Worm (Caenorhabditis elegans) whole organism, L2 larva: ENCODE results near the gene B0524.6.

Experiments
- C34F6.9 ChIP-seq: fragments of 150-350 bp; optimal IDR thresholded peaks from 2 replicates; lab custom pipeline; 2014; ENCODE audit warnings: missing biosample characterization, missing genetic modification characterization
- F13H6.1 ChIP-seq: sonication (generic microtip); optimal IDR thresholded peaks from 2 replicates; lab custom pipeline; 2016; ENCODE audit warnings: missing genetic modification characterization, missing compliant biosample characterization
- R02D3.7 ChIP-seq: fragments of 150-350 bp; optimal IDR thresholded peaks from 2 replicates; lab custom pipeline; 2014; ENCODE audit warnings: missing biosample characterization, missing genetic modification characterization
- Y55F3AM.14 ChIP-seq: fragments of 200-800 bp; sonication (Bioruptor generic); optimal IDR thresholded peaks from 2 replicates; lab custom pipeline; 2018; ENCODE audit warnings: mild to moderate bottlenecking, missing genetic modification characterization, missing compliant biosample characterization
- ZK546.5 ChIP-seq: sonication (generic microtip); optimal IDR thresholded peaks from 2 replicates; lab custom pipeline; 2017; ENCODE audit warnings: missing biosample characterization, missing genetic modification characterization
- aly-2 ChIP-seq: fragments of 150-350 bp; optimal IDR thresholded peaks from 2 replicates; lab custom pipeline; 2014; ENCODE audit warnings: missing biosample characterization, missing genetic modification characterization
- ama-1 ChIP-seq: fragments of 150-350 bp; optimal IDR thresholded peaks from 2 replicates; lab custom pipeline; 2018; ENCODE audit warnings: inconsistent platforms
- blmp-1 ChIP-seq: sonication (generic microtip); optimal IDR thresholded peaks from 2 replicates; lab custom pipeline; 2017; ENCODE audit warnings: missing genetic modification characterization, mild to moderate bottlenecking, missing compliant biosample characterization, antibody characterized with exemption, moderate library complexity; ENCODE audit not compliant: insufficient read depth
- ceh-16 ChIP-seq: fragments of 150-350 bp; optimal IDR thresholded peaks from 2 replicates; lab custom pipeline; 2014; ENCODE audit warnings: missing biosample characterization, missing genetic modification characterization
- crh-2 ChIP-seq: sonication (generic microtip); optimal IDR thresholded peaks from 2 replicates; lab custom pipeline; 2017; ENCODE audit warnings: missing biosample characterization, missing genetic modification characterization
- egl-27 ChIP-seq: sonication (generic microtip); optimal IDR thresholded peaks from 3 replicates; lab custom pipeline; 2017; ENCODE audit warnings: missing biosample characterization, missing genetic modification reagents, missing genetic modification characterization
- elt-1 ChIP-seq: fragments of 150-350 bp; optimal IDR thresholded peaks from 2 replicates; lab custom pipeline; 2014; ENCODE audit warnings: missing biosample characterization, missing genetic modification characterization
- elt-3 ChIP-seq: sonication (generic microtip); optimal IDR thresholded peaks from 2 replicates; lab custom pipeline; 2017; ENCODE audit warnings: missing biosample characterization, missing genetic modification characterization
- fos-1 ChIP-seq: fragments of 150-350 bp; optimal IDR thresholded peaks from 2 replicates; lab custom pipeline; 2014; ENCODE audit warnings: missing biosample characterization, missing genetic modification characterization
- lin-11 ChIP-seq: fragments of 150-350 bp; sonication (generic microtip); optimal IDR thresholded peaks from 2 replicates; lab custom pipeline; 2014; ENCODE audit warnings: missing biosample characterization, missing genetic modification characterization, inconsistent platforms, mixed read lengths
- lin-13 ChIP-seq: fragments of 150-350 bp; optimal IDR thresholded peaks from 2 replicates; lab custom pipeline; 2014; ENCODE audit warnings: missing biosample characterization, missing genetic modification reagents, missing genetic modification characterization
- lin-39 ChIP-seq: fragments of 150-350 bp; optimal IDR thresholded peaks from 2 replicates; lab custom pipeline; 2014; ENCODE audit warnings: missing biosample characterization, missing genetic modification reagents, missing genetic modification characterization
- lsy-2 ChIP-seq, 2 experiments: fragments of 150-350 bp in 1 of 2; sonication (generic microtip) in 1 of 2; optimal IDR thresholded peaks; 2 replicates each; lab custom pipeline; 2014 to 2017; ENCODE audit warnings: missing biosample characterization in 2 of 2, missing genetic modification characterization in 2 of 2
- mab-5 ChIP-seq: fragments of 150-350 bp; optimal IDR thresholded peaks from 2 replicates; lab custom pipeline; 2014; ENCODE audit warnings: missing biosample characterization, missing genetic modification characterization
- mbf-1 ChIP-seq: sonication (generic microtip); optimal IDR thresholded peaks from 2 replicates; lab custom pipeline; 2017; ENCODE audit warnings: missing biosample characterization, missing genetic modification characterization
- mdl-1 ChIP-seq, 2 experiments: fragments of 150-350 bp in 1 of 2; sonication (generic microtip) in 1 of 2; optimal IDR thresholded peaks; 2 replicates each; lab custom pipeline; 2017; ENCODE audit warnings: missing biosample characterization in 2 of 2, missing genetic modification characterization in 2 of 2
- nhr-10 ChIP-seq: sonication (generic microtip); optimal IDR thresholded peaks from 2 replicates; lab custom pipeline; 2017; ENCODE audit warnings: missing biosample characterization, missing genetic modification characterization
- nhr-11 ChIP-seq: fragments of 150-350 bp; optimal IDR thresholded peaks from 2 replicates; lab custom pipeline; 2014; ENCODE audit warnings: missing biosample characterization, missing genetic modification characterization
- nhr-12 ChIP-seq: fragments of 150-350 bp; optimal IDR thresholded peaks from 2 replicates; lab custom pipeline; 2014; ENCODE audit warnings: missing biosample characterization, missing genetic modification characterization
- nhr-129 ChIP-seq: fragments of 150-350 bp; optimal IDR thresholded peaks from 2 replicates; lab custom pipeline; 2014; ENCODE audit warnings: missing biosample characterization, missing genetic modification characterization
- nhr-21 ChIP-seq: fragments of 150-350 bp; optimal IDR thresholded peaks from 2 replicates; lab custom pipeline; 2014; ENCODE audit warnings: missing biosample characterization, missing genetic modification characterization
- nhr-23 ChIP-seq: fragments of 150-350 bp; optimal IDR thresholded peaks from 2 replicates; lab custom pipeline; 2014; ENCODE audit warnings: missing biosample characterization, missing genetic modification reagents, missing genetic modification characterization
- nhr-237 ChIP-seq: fragments of 150-350 bp; optimal IDR thresholded peaks from 2 replicates; lab custom pipeline; 2014; ENCODE audit warnings: missing biosample characterization, missing genetic modification characterization
- nhr-25 ChIP-seq: fragments of 150-350 bp; sonication (generic microtip); optimal IDR thresholded peaks from 3 replicates; lab custom pipeline; 2014; ENCODE audit warnings: missing biosample characterization, missing genetic modification characterization
- nhr-6 ChIP-seq: fragments of 150-350 bp; optimal IDR thresholded peaks from 2 replicates; lab custom pipeline; 2014; ENCODE audit warnings: missing biosample characterization, missing genetic modification characterization
- nhr-77 ChIP-seq: fragments of 150-350 bp; optimal IDR thresholded peaks from 2 replicates; lab custom pipeline; 2014; ENCODE audit warnings: missing biosample characterization, missing genetic modification characterization
- peb-1 ChIP-seq: fragments of 150-350 bp; optimal IDR thresholded peaks from 2 replicates; lab custom pipeline; 2014; ENCODE audit warnings: missing biosample characterization, missing genetic modification characterization
- sem-4 ChIP-seq: fragments of 150-350 bp; optimal IDR thresholded peaks from 2 replicates; lab custom pipeline; 2014; ENCODE audit warnings: missing biosample characterization, missing genetic modification reagents, missing genetic modification characterization
- skn-1 ChIP-seq: sonication (generic microtip); optimal IDR thresholded peaks from 2 replicates; lab custom pipeline; 2017; ENCODE audit warnings: missing biosample characterization, missing genetic modification characterization
- sma-3 ChIP-seq: sonication (generic microtip); optimal IDR thresholded peaks from 2 replicates; lab custom pipeline; 2016; ENCODE audit warnings: missing genetic modification reagents, missing genetic modification characterization, missing compliant biosample characterization
- sma-9 ChIP-seq, 2 experiments: fragments of 150-350 bp in 1 of 2; sonication (generic microtip) in 1 of 2; optimal IDR thresholded peaks; 2 replicates each; lab custom pipeline; 2014 to 2016; ENCODE audit warnings: missing genetic modification characterization in 2 of 2, mild to moderate bottlenecking in 1 of 2, missing biosample characterization in 1 of 2, missing compliant biosample characterization in 1 of 2, missing genetic modification reagents in 1 of 2, moderate library complexity in 1 of 2
- snpc-4 ChIP-seq: fragments of 150-350 bp; optimal IDR thresholded peaks from 2 replicates; lab custom pipeline; 2014; ENCODE audit warnings: missing biosample characterization, missing genetic modification characterization
- zag-1 ChIP-seq: fragments of 150-350 bp; optimal IDR thresholded peaks from 2 replicates; lab custom pipeline; 2014; ENCODE audit warnings: missing biosample characterization, missing genetic modification characterization
- ztf-1 ChIP-seq: fragments of 200-800 bp; sonication (Bioruptor generic); conservative IDR thresholded peaks from 2 replicates; pipeline ENCODE4 v1.3.6; 2022; ENCODE audit warnings: missing genetic modification characterization, missing compliant biosample characterization
- ztf-4 ChIP-seq: fragments of 150-350 bp; optimal IDR thresholded peaks from 2 replicates; lab custom pipeline; 2014; ENCODE audit warnings: missing biosample characterization, missing genetic modification characterization

Gene B0524.6

ce11 chrIII:1878065-1878464, 27.4 kb downstream of the B0524.6 start, which contains the start of gene smi-1:
Gene smi-1 (plus strand): TSS chrIII:1878365.
- TF ChIP-seq sem-4 (no peak), nhr-129 (no peak), C34F6.9 (no peak), nhr-25 (tag; lab: Kevin White, UChicago) (no peak), ceh-16 (tag; lab: Kevin White, UChicago) (no peak), nhr-11 (tag; lab: Kevin White, UChicago) (no peak), elt-1 (tag; lab: Kevin White, UChicago) (no peak), ZK546.5 (tag; lab: Kevin White, UChicago) (no peak), snpc-4 (tag; lab: Kevin White, UChicago) (no peak), R02D3.7 (tag; lab: Kevin White, UChicago) (no peak), blmp-1 (tag; lab: Kevin White, UChicago) (no peak)

- peak in 1 of 2 experiments; percentile 60 for TF ChIP-seq lsy-2 (tag; optimal IDR thresholded peaks at IDR 0.05; lab: Kevin White, UChicago)
- TF ChIP-seq mdl-1 (tag; optimal IDR thresholded peaks at IDR 0.05; lab: Kevin White, UChicago), result no peak
- no peak for TF ChIP-seq ztf-4 (tag; lab: Kevin White, UChicago)
- no peak for TF ChIP-seq mab-5
- peak; percentile 53 for TF ChIP-seq lin-13
- TF ChIP-seq, all 48 proteins: peak for 2
These were observed 28.3 kb downstream of the B0524.6 start for ce11 chrIII:1877189-1877588.

- TF ChIP-seq mbf-1 (tag; lab: Kevin White, UChicago) (no peak), nhr-237 (tag; lab: Kevin White, UChicago) (no peak), F13H6.1 (tag; lab: Kevin White, UChicago) (no peak), aly-2 (tag; lab: Kevin White, UChicago) (no peak)
- TF ChIP-seq, all 48 proteins: peak for 0
These were observed 29.1 kb downstream of the B0524.6 start for ce11 chrIII:1876267-1876865.

- no peak for TF ChIP-seq nhr-237 (tag; lab: Kevin White, UChicago)
- TF ChIP-seq mbf-1 (tag; lab: Kevin White, UChicago), result no peak
- no peak for TF ChIP-seq sma-9 (GFP tag; optimal IDR thresholded peaks at IDR 0.05; lab: Kevin White, UChicago)
- TF ChIP-seq sma-9 (tag; optimal IDR thresholded peaks at IDR 0.05; lab: Kevin White, UChicago), result no peak
- TF ChIP-seq nhr-12, result no peak
- no peak for TF ChIP-seq C34F6.9
- no peak for TF ChIP-seq nhr-77 (tag; lab: Kevin White, UChicago)
- TF ChIP-seq F13H6.1 (tag; lab: Kevin White, UChicago), result no peak
- no peak for TF ChIP-seq ceh-16 (tag; lab: Kevin White, UChicago)
- TF ChIP-seq skn-1 (tag; lab: Kevin White, UChicago), result no peak
- no peak for TF ChIP-seq sem-4
- no peak for TF ChIP-seq nhr-10
These were observed 45.3 kb downstream of the B0524.6 start, which contains the start of gene ttc-7 for ce11 chrIII:1860129-1860528. Gene ttc-7 (plus strand): TSS chrIII:1860429.

ce11 chrIII:1859532-1859931, 45.9 kb downstream of the B0524.6 start, which contains the start of gene ddp-1:
Gene ddp-1 (plus strand): TSS chrIII:1859888.
- TF ChIP-seq nhr-237 (tag; lab: Kevin White, UChicago) (peak; percentile 83), crh-2 (tag; lab: Kevin White, UChicago) (peak; percentile 96), sem-4 (peak; percentile 90), F13H6.1 (tag; lab: Kevin White, UChicago) (peak; percentile 93), fos-1 (tag; lab: Kevin White, UChicago) (peak; percentile 87), snpc-4 (tag; lab: Kevin White, UChicago) (peak; percentile 69), nhr-129 (peak; percentile 78), ama-1 (lab: Kevin White, UChicago) (peak; percentile 87), zag-1 (peak; percentile 80), C34F6.9 (peak; percentile 97), nhr-25 (tag; lab: Kevin White, UChicago) (peak; percentile 96), ceh-16 (tag; lab: Kevin White, UChicago) (peak; percentile 81), aly-2 (tag; lab: Kevin White, UChicago) (peak; percentile 71), nhr-10 (peak; percentile 91), ztf-1 (GFP tag; lab: Robert Waterston, UW) (no peak), mdl-1 (tag; optimal IDR thresholded peaks at IDR 0.05; lab: Kevin White, UChicago) (peak in 1 of 2 experiments; percentile 69), nhr-23 (tag; lab: Kevin White, UChicago) (no peak), egl-27 (peak; percentile 91), ztf-4 (tag; lab: Kevin White, UChicago) (peak; percentile 89), ZK546.5 (tag; lab: Kevin White, UChicago) (peak; percentile 77), lin-39 (peak; percentile 59), sma-9 (GFP tag; optimal IDR thresholded peaks at IDR 0.05; lab: Kevin White, UChicago) (peak; percentile 98), sma-9 (tag; optimal IDR thresholded peaks at IDR 0.05; lab: Kevin White, UChicago) (no peak), lin-11 (tag; lab: Kevin White, UChicago) (peak; percentile 88), blmp-1 (tag; lab: Kevin White, UChicago) (peak; percentile 71), nhr-77 (tag; lab: Kevin White, UChicago) (peak; percentile 74), nhr-6 (tag; lab: Kevin White, UChicago) (peak; percentile 93), R02D3.7 (tag; lab: Kevin White, UChicago) (peak; percentile 73), sma-3 (GFP tag; lab: Kevin White, UChicago) (peak; percentile 96), elt-3 (tag; lab: Kevin White, UChicago) (no peak), Y55F3AM.14 (peak; percentile 80), mbf-1 (tag; lab: Kevin White, UChicago) (peak; percentile 41), elt-1 (tag; lab: Kevin White, UChicago) (no peak), peb-1 (tag; lab: Kevin White, UChicago) (no peak), nhr-21 (tag; lab: Kevin White, UChicago) (peak; percentile 95), nhr-12 (no peak)
